Fruit fly (Drosophila melanogaster): ENCODE data around the gene CG6769.

Gene CG6769

dm6 chrX:17887208-17887627 lies 26.4 kb downstream of the CG6769 start, which contains the start of gene mnb (continued):
- TF ChIP-seq D (optimal IDR thresholded peaks at IDR 0.05) (no peak), D (GFP tag; optimal IDR thresholded peaks at IDR 0.05) (no peak), klu (GFP tag; IDR thresholded peaks at IDR 0.05) (no peak), Taf1 (GFP tag; IDR thresholded peaks at IDR 0.05) (no peak), en (GFP tag; optimal IDR thresholded peaks at IDR 0.05) (no peak), Atf-2 (GFP tag; optimal IDR thresholded peaks at IDR 0.05) (no peak), Fer2 (tag; optimal IDR thresholded peaks at IDR 0.05) (no peak), CG31365 (tag; optimal IDR thresholded peaks at IDR 0.05) (no peak), CG7271 (tag; optimal IDR thresholded peaks at IDR 0.05) (no peak), gcm2 (GFP tag; optimal IDR thresholded peaks at IDR 0.05) (no peak), CG12104 (GFP tag; optimal IDR thresholded peaks at IDR 0.05) (no peak), CG12219 (GFP tag; optimal IDR thresholded peaks at IDR 0.05) (no peak), CG31224 (GFP tag; IDR thresholded peaks at IDR 0.05) (no peak), caup (GFP tag; optimal IDR thresholded peaks at IDR 0.05; ENCODE audit: severe bottlenecking) (no peak), ems (GFP tag; optimal IDR thresholded peaks at IDR 0.05) (peak; percentile 11), ab (GFP tag; optimal IDR thresholded peaks at IDR 0.05) (no peak), Dp (GFP tag; optimal IDR thresholded peaks at IDR 0.05) (peak; percentile 82), CG42726 (GFP tag; IDR thresholded peaks at IDR 0.05; ENCODE audit: partially characterized antibody) (peak; percentile 92), sob (GFP tag; IDR thresholded peaks at IDR 0.05) (0 out of 2 replicates have a peak, but pooled peaks have one; percentile 30), ap (GFP tag; IDR thresholded peaks at IDR 0.05) (no peak), Hmr (GFP tag; optimal IDR thresholded peaks at IDR 0.05) (peak; percentile 56), vvl (GFP tag; IDR thresholded peaks at IDR 0.05) (no peak), Mad (GFP tag; optimal IDR thresholded peaks at IDR 0.05) (no peak), mld (GFP tag; IDR thresholded peaks at IDR 0.05; ENCODE audit: partially characterized antibody) (peak; percentile 98), dm (GFP tag; optimal IDR thresholded peaks at IDR 0.05) (no peak), Bgb (GFP tag; IDR thresholded peaks at IDR 0.05; ENCODE audit: partially characterized antibody) (peak; percentile 97), CG9876 (GFP tag; optimal IDR thresholded peaks at IDR 0.05) (no peak), CG2712 (tag; optimal IDR thresholded peaks at IDR 0.05) (no peak), CG30431 (GFP tag; optimal IDR thresholded peaks at IDR 0.05) (no peak), CG32772 (GFP tag; IDR thresholded peaks at IDR 0.05) (no peak), scrt (GFP tag; optimal IDR thresholded peaks at IDR 0.05) (no peak), nmo (GFP tag; optimal IDR thresholded peaks at IDR 0.05) (peak; percentile 64), CG1647 (GFP tag; optimal IDR thresholded peaks at IDR 0.05) (peak; percentile 9), CG6654 (GFP tag; optimal IDR thresholded peaks at IDR 0.05) (no peak), Blimp-1 (GFP tag; optimal IDR thresholded peaks at IDR 0.05) (no peak), CG32532 (GFP tag; IDR thresholded peaks at IDR 0.05) (peak; percentile 33; the same call in 1 of the 2 replicates), mam (GFP tag; optimal IDR thresholded peaks at IDR 0.05) (peak; percentile 48), CG10366 (GFP tag; IDR thresholded peaks at IDR 0.05) (no peak), Abd-B (GFP tag; optimal IDR thresholded peaks at IDR 0.05) (peak; percentile 2), ara (GFP tag; IDR thresholded peaks at IDR 0.05) (no peak), Sry-δ (GFP tag; optimal IDR thresholded peaks at IDR 0.05) (peak; percentile 96), CG18262 (tag; optimal IDR thresholded peaks at IDR 0.05) (no peak), pita (GFP tag; optimal IDR thresholded peaks at IDR 0.05) (peak; percentile 88), CG11247 (GFP tag; IDR thresholded peaks at IDR 0.05) (no peak), CG7556 (GFP tag; optimal IDR thresholded peaks at IDR 0.05) (no peak), zfh2 (GFP tag; optimal IDR thresholded peaks at IDR 0.05) (no peak), CG1233 (GFP tag; optimal IDR thresholded peaks at IDR 0.05) (no peak), prd (optimal IDR thresholded peaks at IDR 0.05) (no peak), prd (GFP tag; IDR thresholded peaks at IDR 0.05) (peak; percentile 40; the same call in 1 of the 3 replicates), CG2116 (GFP tag; optimal IDR thresholded peaks at IDR 0.05) (peak; percentile 91), Atf3 (GFP tag; optimal IDR thresholded peaks at IDR 0.05) (no peak), pzg (GFP tag; optimal IDR thresholded peaks at IDR 0.05) (peak; percentile 83)

Data from whole organism, embryonic.